Worm (Caenorhabditis elegans): ENCODE measurements around the gene pat-3.
A peak's percentile ranks its signal among the peaks of the same experiment; 100 is the strongest.

Gene pat-3

ce11 chrIII:3916624-3917023 lies 2.7 kb upstream of the pat-3 start, which contains the start of gene ccdc-47 (continued):
- peak; percentile 13 for TF ChIP-seq R02D3.7 (tag; optimal IDR thresholded peaks at IDR 0.05)
- TF ChIP-seq ceh-82 (tag; optimal IDR thresholded peaks at IDR 0.05), result no peak

- peak; percentile 20 for TF ChIP-seq hmg-11 (tag; optimal IDR thresholded peaks at IDR 0.05)
- no peak for TF ChIP-seq egl-27 (tag; optimal IDR thresholded peaks at IDR 0.05)
- TF ChIP-seq pqm-1 (tag; optimal IDR thresholded peaks at IDR 0.05), result no peak
- no peak for TF ChIP-seq daf-12 (tag; optimal IDR thresholded peaks at IDR 0.05)
- TF ChIP-seq nhr-76 (tag; optimal IDR thresholded peaks at IDR 0.05), result no peak
Measured at ce11 chrIII:3915705-3916104, 1.8 kb upstream of the pat-3 start.

ce11 chrIII:3914836-3915235 lies 887 bp upstream of the pat-3 start:
- TF ChIP-seq lin-39 (tag; optimal IDR thresholded peaks at IDR 0.05) (peak; percentile 3), aly-2 (tag; optimal IDR thresholded peaks at IDR 0.05) (no peak)

- TF ChIP-seq elt-2 (tag; optimal IDR thresholded peaks at IDR 0.05) (peak; percentile 20), ama-1 (optimal IDR thresholded peaks at IDR 0.05) (peak; percentile 17), pha-4 (tag; optimal IDR thresholded peaks at IDR 0.05) (peak; percentile 29), nhr-11 (tag; optimal IDR thresholded peaks at IDR 0.05) (no peak), ceh-82 (tag; optimal IDR thresholded peaks at IDR 0.05) (no peak), nfya-1 (tag; optimal IDR thresholded peaks at IDR 0.05; ENCODE audit: insufficient read depth) (peak; percentile 43), hmg-11 (tag; optimal IDR thresholded peaks at IDR 0.05) (peak; percentile 41)
Measured at ce11 chrIII:3908205-3908604, 5.7 kb downstream of the pat-3 start.

- TF ChIP-seq unc-62 (GFP tag; optimal IDR thresholded peaks at IDR 0.05), result no peak
- TF ChIP-seq ceh-16 (tag; optimal IDR thresholded peaks at IDR 0.05), result no peak
- TF ChIP-seq tbx-2 (tag; optimal IDR thresholded peaks at IDR 0.05), result no peak
- TF ChIP-seq ceh-82 (tag; optimal IDR thresholded peaks at IDR 0.05), result no peak
- TF ChIP-seq elt-1 (tag; optimal IDR thresholded peaks at IDR 0.05), result no peak
- no peak for TF ChIP-seq pha-4 (tag; optimal IDR thresholded peaks at IDR 0.05)
- TF ChIP-seq snpc-4 (tag; optimal IDR thresholded peaks at IDR 0.05), result no peak
- TF ChIP-seq nhr-23 (tag; optimal IDR thresholded peaks at IDR 0.05), result no peak
- TF ChIP-seq nhr-237 (tag; optimal IDR thresholded peaks at IDR 0.05), result no peak
- no peak for TF ChIP-seq elt-2 (tag; optimal IDR thresholded peaks at IDR 0.05)
- TF ChIP-seq nhr-25 (tag; optimal IDR thresholded peaks at IDR 0.05), result no peak
- TF ChIP-seq elt-3 (tag; optimal IDR thresholded peaks at IDR 0.05), result no peak
- TF ChIP-seq pqm-1 (tag; optimal IDR thresholded peaks at IDR 0.05), result no peak
- TF ChIP-seq aly-2 (tag; optimal IDR thresholded peaks at IDR 0.05), result no peak
- TF ChIP-seq fos-1 (tag; optimal IDR thresholded peaks at IDR 0.05), result no peak
- TF ChIP-seq skn-1 (tag; optimal IDR thresholded peaks at IDR 0.05), result no peak
- TF ChIP-seq nhr-12 (tag; optimal IDR thresholded peaks at IDR 0.05), result no peak
- no peak for TF ChIP-seq eor-1 (tag; optimal IDR thresholded peaks at IDR 0.05)
Measured at ce11 chrIII:3907587-3907986, 6.4 kb downstream of the pat-3 start, which contains the start of gene mmcm-1. TSS of gene mmcm-1 (minus strand) at chrIII:3907687.

ce11 chrIII:3906481-3906880 lies 7.5 kb downstream of the pat-3 start:
- TF ChIP-seq ZK546.5 (tag; optimal IDR thresholded peaks at IDR 0.05) (no peak), nhr-43 (tag; optimal IDR thresholded peaks at IDR 0.05; ENCODE audit: poor library complexity, severe bottlenecking) (no peak), zag-1 (tag; optimal IDR thresholded peaks at IDR 0.05) (no peak), pha-4 (tag; optimal IDR thresholded peaks at IDR 0.05) (no peak), hmg-11 (tag; optimal IDR thresholded peaks at IDR 0.05) (no peak), nfya-1 (tag; optimal IDR thresholded peaks at IDR 0.05; ENCODE audit: insufficient read depth) (no peak), skn-1 (tag; optimal IDR thresholded peaks at IDR 0.05) (no peak), unc-62 (GFP tag; optimal IDR thresholded peaks at IDR 0.05) (no peak)

ce11 chrIII:3902588-3903325 lies 11.2 kb downstream of the pat-3 start:
- TF ChIP-seq sea-2 (GFP tag; optimal IDR thresholded peaks at IDR 0.05) (no peak), ztf-4 (tag; optimal IDR thresholded peaks at IDR 0.05) (peak; percentile 70), nhr-23 (tag; optimal IDR thresholded peaks at IDR 0.05) (no peak), nfya-1 (tag; optimal IDR thresholded peaks at IDR 0.05; ENCODE audit: insufficient read depth) (peak; percentile 13), nhr-43 (tag; optimal IDR thresholded peaks at IDR 0.05; ENCODE audit: poor library complexity, severe bottlenecking) (peak; percentile 12), egl-27 (tag; optimal IDR thresholded peaks at IDR 0.05) (no peak), ama-1 (optimal IDR thresholded peaks at IDR 0.05) (peak; percentile 83), unc-62 (GFP tag; optimal IDR thresholded peaks at IDR 0.05) (no peak), lsy-12 (tag; optimal IDR thresholded peaks at IDR 0.05) (peak; percentile 40), elt-2 (tag; optimal IDR thresholded peaks at IDR 0.05) (peak; percentile 11)
